Worm (Caenorhabditis elegans): Measurements from ENCODE around the gene R193.6.

DNA sequence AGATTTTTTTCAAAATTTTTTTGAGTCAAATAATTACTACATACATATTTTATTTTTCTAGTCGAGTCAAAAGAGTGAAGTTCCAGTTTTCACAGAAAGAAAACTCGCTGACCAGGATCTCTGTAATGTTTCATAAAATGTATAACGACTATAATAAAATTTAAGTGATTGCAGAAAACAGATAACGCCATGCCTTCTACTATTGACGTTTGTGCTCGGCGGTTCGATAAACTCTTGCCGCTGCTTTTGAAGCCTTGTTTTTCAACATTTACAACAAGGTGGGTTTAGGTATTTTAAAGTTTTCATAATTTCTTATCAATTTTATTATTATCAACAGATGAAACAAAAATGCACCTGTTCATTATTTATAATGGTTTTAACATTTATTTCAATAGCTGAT is 23.2 kb upstream of the R193.6 start, which contains the start of gene lmp-2:
- TF ChIP-seq ztf-29 (GFP tag; IDR thresholded peaks at IDR 0.05) = no peak
- TF ChIP-seq T22C8.4 (GFP tag; IDR thresholded peaks at IDR 0.05) = no peak
- no peak for TF ChIP-seq cog-1 (tag; optimal IDR thresholded peaks at IDR 0.05)
- TF ChIP-seq klf-2 (GFP tag; conservative IDR thresholded peaks at IDR 0.05) = no peak
- no peak for TF ChIP-seq tab-1 (GFP tag; IDR thresholded peaks at IDR 0.05)
- no peak for TF ChIP-seq ref-1 (GFP tag; conservative IDR thresholded peaks at IDR 0.05)
- TF ChIP-seq flt-1 (GFP tag; IDR thresholded peaks at IDR 0.05) = no peak
- no peak for TF ChIP-seq ztf-23 (GFP tag; IDR thresholded peaks at IDR 0.05)
- no peak for TF ChIP-seq med-1 (GFP tag; optimal IDR thresholded peaks at IDR 0.05; ENCODE audit: insufficient read depth)
